Fruit fly (Drosophila melanogaster) whole organism, embryonic: Measurements from ENCODE around the gene CG9550.

Experiments used
- CG11456 ChIP-seq: fragments of 200-800 bp; sonication (Bioruptor generic); IDR thresholded peaks from 3 replicates; pipeline ENCODE4 v1.3.6; 2022; ENCODE audit warnings: missing biosample characterization, missing genetic modification characterization
- CG8290 ChIP-seq, 3 experiments: fragments of 200-800 bp; sonication (Bioruptor generic); optimal IDR thresholded peaks; 2 replicates each; lab custom pipeline; 2016 to 2019; ENCODE audit warnings: missing biosample characterization in 3 of 3, missing genetic modification characterization in 3 of 3, mild to moderate bottlenecking in 2 of 3, moderate library complexity in 1 of 3
- CG8924 ChIP-seq: fragments of 200-800 bp; optimal IDR thresholded peaks from 3 replicates; lab custom pipeline; 2019; ENCODE audit warnings: missing biosample characterization, mild to moderate bottlenecking, missing genetic modification characterization, moderate library complexity
- CG9817 ChIP-seq: fragments of 200-800 bp; sonication (Bioruptor generic); optimal IDR thresholded peaks from 2 replicates; lab custom pipeline; 2018; ENCODE audit warnings: missing biosample characterization, mild to moderate bottlenecking, missing genetic modification characterization, moderate library complexity
- Dref ChIP-seq: fragments of 200-800 bp; sonication (Bioruptor generic); IDR thresholded peaks from 2 replicates; pipeline ENCODE4 v1.3.6; 2022; ENCODE audit warnings: missing biosample characterization, missing genetic modification characterization
- Sox102F ChIP-seq: fragments of 200-800 bp; sonication (Bioruptor generic); optimal IDR thresholded peaks from 2 replicates; lab custom pipeline; 2018; ENCODE audit warnings: missing biosample characterization, mild to moderate bottlenecking, missing genetic modification characterization, moderate library complexity
- gem ChIP-seq: fragments of 200-800 bp; sonication (Bioruptor generic); optimal IDR thresholded peaks from 2 replicates; lab custom pipeline; 2019; ENCODE audit warnings: missing biosample characterization, mild to moderate bottlenecking, missing genetic modification characterization, moderate library complexity
- h ChIP-seq: fragments of >200 bp; optimal IDR thresholded peaks from 2 replicates; lab custom pipeline; 2017
- mam ChIP-seq: fragments of 200-800 bp; sonication (Bioruptor generic); optimal IDR thresholded peaks from 3 replicates; lab custom pipeline; 2016; ENCODE audit warnings: missing biosample characterization, missing genetic modification characterization
- unpg ChIP-seq: fragments of 200-800 bp; sonication (Bioruptor generic); optimal IDR thresholded peaks from 3 replicates; lab custom pipeline; 2018; ENCODE audit warnings: missing biosample characterization, mild to moderate bottlenecking, missing genetic modification characterization, moderate library complexity

- TF ChIP-seq mam (GFP tag; lab: Kevin White, UChicago) (peak; percentile 50), unpg (GFP tag; lab: Kevin White, UChicago) (peak; percentile 37), gem (tag; lab: Kevin White, UChicago) (peak; percentile 66), Dref (GFP tag; lab: Robert Waterston, UW) (peak; percentile 85), CG8924 (tag; lab: Kevin White, UChicago) (peak; percentile 48), CG9817 (tag; lab: Kevin White, UChicago) (peak; percentile 46), h (no peak), CG8290 (GFP tag; optimal IDR thresholded peaks at IDR 0.05; lab: Kevin White, UChicago) (peak; percentile 95), CG8290 (tag; optimal IDR thresholded peaks at IDR 0.05; lab: Kevin White, UChicago) (peak; percentile 68 to 92), Sox102F (GFP tag; lab: Kevin White, UChicago) (peak; percentile 43), CG11456 (GFP tag; lab: Robert Waterston, UW) (0 out of 3 replicates have a peak, but pooled peaks have one; percentile 52)
Measured at dm6 chr2L:6488676-6489140, 8.1 kb upstream of the CG9550 start, which contains the start of the genes KFase and epsilonCOP.
